Worm (Caenorhabditis elegans) whole organism, young adult: ENCODE results near the gene pks-1.
A peak's percentile ranks its signal among the peaks of the same experiment; 100 is the strongest.

Experiments used
- B0261.1 ChIP-seq: sonication (generic microtip); optimal IDR thresholded peaks from 2 replicates; lab custom pipeline; 2016; ENCODE audit warnings: mild to moderate bottlenecking, missing genetic modification characterization, moderate library complexity, missing compliant biosample characterization
- F10E7.11 ChIP-seq: sonication (generic microtip); optimal IDR thresholded peaks from 2 replicates; lab custom pipeline; 2017; ENCODE audit warnings: mild to moderate bottlenecking, missing genetic modification characterization, moderate library complexity, missing compliant biosample characterization
- F23B12.7 ChIP-seq: sonication (generic microtip); optimal IDR thresholded peaks from 2 replicates; lab custom pipeline; 2017; ENCODE audit warnings: missing genetic modification characterization, mild to moderate bottlenecking, missing compliant biosample characterization, antibody characterized with exemption, moderate library complexity; ENCODE audit not compliant: insufficient read depth
- F37B4.10 ChIP-seq: fragments of 200-800 bp; sonication (Bioruptor generic); IDR thresholded peaks from 2 replicates; pipeline ENCODE4 v1.3.6; 2022; ENCODE audit warnings: missing genetic modification characterization, missing compliant biosample characterization
- Y53F4B.3 ChIP-seq: fragments of 200-800 bp; sonication (Bioruptor generic); IDR thresholded peaks from 2 replicates; pipeline ENCODE4 v1.3.6; 2022; ENCODE audit warnings: missing genetic modification reagents, missing genetic modification characterization, missing compliant biosample characterization
- Y79H2A.3 ChIP-seq: fragments of 200-800 bp; sonication (Bioruptor generic); conservative IDR thresholded peaks from 2 replicates; pipeline ENCODE4 v1.3.6; 2022; ENCODE audit warnings: missing genetic modification reagents, missing genetic modification characterization, missing compliant biosample characterization
- Y95B8A.8 ChIP-seq: fragments of 200-800 bp; sonication (Bioruptor generic); IDR thresholded peaks from 2 replicates; pipeline ENCODE4 v1.3.6; 2022; ENCODE audit warnings: missing genetic modification reagents, missing genetic modification characterization, missing compliant biosample characterization
- akir-1 ChIP-seq: fragments of 200-800 bp; sonication (Bioruptor generic); optimal IDR thresholded peaks from 2 replicates; lab custom pipeline; 2018; ENCODE audit warnings: mild to moderate bottlenecking, missing genetic modification characterization, moderate library complexity, missing compliant biosample characterization
- ama-1 ChIP-seq, 3 experiments: fragments of 150-350 bp in 1 of 3; sonication (generic microtip) in 2 of 3; optimal IDR thresholded peaks; 2 replicates each; lab custom pipeline; 2014 to 2018; ENCODE audit warnings: missing biosample characterization in 2 of 3, missing genetic modification characterization in 2 of 3, missing genetic modification reagents in 2 of 3
- atf-7 ChIP-seq: sonication (generic microtip); optimal IDR thresholded peaks from 2 replicates; lab custom pipeline; 2017; ENCODE audit warnings: mild to moderate bottlenecking, missing genetic modification characterization, missing compliant biosample characterization
- athp-1 ChIP-seq: sonication (generic microtip); optimal IDR thresholded peaks from 2 replicates; lab custom pipeline; 2017; ENCODE audit warnings: mild to moderate bottlenecking, missing genetic modification characterization, missing compliant biosample characterization
- attf-5 ChIP-seq: fragments of 200-800 bp; sonication (Bioruptor generic); optimal IDR thresholded peaks from 2 replicates; lab custom pipeline; 2018; ENCODE audit warnings: mild to moderate bottlenecking, missing genetic modification characterization, missing compliant biosample characterization
- attf-6 ChIP-seq: fragments of 200-800 bp; sonication (Bioruptor generic); IDR thresholded peaks from 2 replicates; pipeline ENCODE4 v1.3.6; 2022; ENCODE audit warnings: missing genetic modification reagents, missing genetic modification characterization, missing compliant biosample characterization
- bed-2 ChIP-seq: fragments of 200-800 bp; sonication (Bioruptor generic); IDR thresholded peaks from 2 replicates; pipeline ENCODE4 v1.3.6; 2022; ENCODE audit warnings: missing genetic modification reagents, missing genetic modification characterization, missing compliant biosample characterization
- ccch-3 ChIP-seq: fragments of 200-800 bp; sonication (Bioruptor generic); optimal IDR thresholded peaks from 2 replicates; lab custom pipeline; 2018; ENCODE audit warnings: mild to moderate bottlenecking, missing genetic modification characterization, missing compliant biosample characterization
- ceh-100 ChIP-seq: fragments of 200-800 bp; sonication (Bioruptor generic); IDR thresholded peaks from 2 replicates; pipeline ENCODE4 v1.3.6; 2022; ENCODE audit warnings: missing genetic modification reagents, missing genetic modification characterization, missing compliant biosample characterization
- dox-1 ChIP-seq: fragments of 200-800 bp; sonication (Bioruptor generic); IDR thresholded peaks from 2 replicates; pipeline ENCODE4 v1.3.6; 2022; ENCODE audit warnings: missing genetic modification reagents, missing genetic modification characterization, missing compliant biosample characterization
- egl-18 ChIP-seq: fragments of 200-800 bp; sonication (Bioruptor generic); IDR thresholded peaks from 2 replicates; pipeline ENCODE4 v1.3.6; 2022; ENCODE audit warnings: missing genetic modification reagents, missing genetic modification characterization, missing compliant biosample characterization
- egrh-3 ChIP-seq: fragments of 200-800 bp; sonication (Bioruptor generic); IDR thresholded peaks from 2 replicates; pipeline ENCODE4 v1.3.6; 2022; ENCODE audit warnings: missing genetic modification reagents, missing genetic modification characterization, missing compliant biosample characterization
- fkh-3 ChIP-seq: sonication (generic microtip); optimal IDR thresholded peaks from 2 replicates; lab custom pipeline; 2016; ENCODE audit warnings: mild to moderate bottlenecking, missing genetic modification characterization, missing compliant biosample characterization
- let-607 ChIP-seq, 2 experiments: fragments of 200-800 bp in 1 of 2; sonication (Bioruptor generic) in 1 of 2; sonication (generic microtip) in 1 of 2; optimal IDR thresholded peaks; 2 replicates each; lab custom pipeline; 2016 to 2018; ENCODE audit warnings: mild to moderate bottlenecking in 2 of 2, missing compliant biosample characterization in 2 of 2, missing genetic modification characterization in 2 of 2, moderate library complexity in 2 of 2, missing genotype in 1 of 2
- lin-40 ChIP-seq: sonication (generic microtip); optimal IDR thresholded peaks from 2 replicates; lab custom pipeline; 2016; ENCODE audit warnings: missing genetic modification characterization, mild to moderate bottlenecking, missing compliant biosample characterization, missing genotype, missing genetic modification reagents
- lin-54 ChIP-seq: fragments of 200-800 bp; sonication (Bioruptor generic); optimal IDR thresholded peaks from 2 replicates; lab custom pipeline; 2018; ENCODE audit warnings: mild to moderate bottlenecking, missing genetic modification characterization, missing compliant biosample characterization
- lsy-27 ChIP-seq: sonication (generic microtip); optimal IDR thresholded peaks from 2 replicates; lab custom pipeline; 2017; ENCODE audit warnings: missing genetic modification characterization, mild to moderate bottlenecking, missing compliant biosample characterization, antibody characterized with exemption, missing genotype, borderline replicate concordance; ENCODE audit not compliant: insufficient read depth
- madf-10 ChIP-seq: sonication (generic microtip); optimal IDR thresholded peaks from 2 replicates; lab custom pipeline; 2016; ENCODE audit warnings: mild to moderate bottlenecking, missing genetic modification characterization, missing compliant biosample characterization
- madf-3 ChIP-seq: fragments of 200-800 bp; sonication (Bioruptor generic); IDR thresholded peaks from 2 replicates; pipeline ENCODE4 v1.3.6; 2022; ENCODE audit warnings: missing genetic modification reagents, missing genetic modification characterization, missing compliant biosample characterization
- mcd-1 ChIP-seq: fragments of 200-800 bp; sonication (Bioruptor generic); IDR thresholded peaks from 2 replicates; pipeline ENCODE4 v1.3.6; 2022; ENCODE audit warnings: missing genetic modification reagents, missing genetic modification characterization, missing compliant biosample characterization
- mes-4 ChIP-seq: sonication (generic microtip); optimal IDR thresholded peaks from 2 replicates; lab custom pipeline; 2016; ENCODE audit warnings: missing genotype, missing genetic modification characterization, missing compliant biosample characterization
- nfya-1 ChIP-seq: sonication (generic microtip); optimal IDR thresholded peaks from 2 replicates; lab custom pipeline; 2017; ENCODE audit warnings: antibody characterized with exemption, missing compliant biosample characterization, missing genetic modification characterization, borderline replicate concordance; ENCODE audit not compliant: insufficient read depth
- nfya-2 ChIP-seq: fragments of 200-800 bp; sonication (Bioruptor generic); IDR thresholded peaks from 2 replicates; pipeline ENCODE4 v1.3.6; 2022; ENCODE audit warnings: missing genetic modification reagents, missing genetic modification characterization, missing compliant biosample characterization
- nhr-179 ChIP-seq: sonication (generic microtip); optimal IDR thresholded peaks from 2 replicates; lab custom pipeline; 2016; ENCODE audit warnings: mild to moderate bottlenecking, missing genetic modification characterization, missing compliant biosample characterization
- nhr-27 ChIP-seq: fragments of 200-800 bp; sonication (Bioruptor generic); optimal IDR thresholded peaks from 2 replicates; lab custom pipeline; 2018; ENCODE audit warnings: mild to moderate bottlenecking, missing genetic modification characterization, moderate library complexity, missing compliant biosample characterization
- nhr-90 ChIP-seq: sonication (generic microtip); optimal IDR thresholded peaks from 2 replicates; lab custom pipeline; 2016; ENCODE audit warnings: missing genotype, mild to moderate bottlenecking, missing genetic modification characterization, missing compliant biosample characterization
- rec-8 ChIP-seq, 2 experiments: sonication (generic microtip); optimal IDR thresholded peaks; 2 replicates each; lab custom pipeline; 2016; ENCODE audit warnings: mild to moderate bottlenecking in 2 of 2, missing genetic modification characterization in 2 of 2, missing genetic modification reagents in 2 of 2, missing genotype in 2 of 2, missing biosample characterization in 1 of 2, missing compliant biosample characterization in 1 of 2, moderate library complexity in 1 of 2
- repo-1 ChIP-seq: sonication (generic microtip); optimal IDR thresholded peaks from 2 replicates; lab custom pipeline; 2017; ENCODE audit warnings: mild to moderate bottlenecking, missing genetic modification characterization, missing compliant biosample characterization
- snpc-4 ChIP-seq, 5 experiments: fragments of 150-350 bp in 1 of 5; sonication (generic microtip) in 4 of 5; optimal IDR thresholded peaks; 2 replicates each; lab custom pipeline; 2014 to 2018; ENCODE audit warnings: missing genetic modification characterization in 5 of 5, missing biosample characterization in 3 of 5, antibody characterized with exemption in 2 of 5, mild to moderate bottlenecking in 2 of 5, missing compliant biosample characterization in 2 of 5, missing genotype in 2 of 5, moderate library complexity in 2 of 5, missing genetic modification reagents in 1 of 5
- sptf-2 ChIP-seq: fragments of 200-800 bp; sonication (Bioruptor generic); optimal IDR thresholded peaks from 2 replicates; lab custom pipeline; 2018; ENCODE audit warnings: mild to moderate bottlenecking, missing genetic modification characterization, missing compliant biosample characterization
- tbp1 ChIP-seq: fragments of 200-800 bp; sonication (Bioruptor generic); optimal IDR thresholded peaks from 2 replicates; lab custom pipeline; 2018; ENCODE audit warnings: mild to moderate bottlenecking, missing genetic modification characterization, missing compliant biosample characterization
- zfh-2 ChIP-seq: fragments of 200-800 bp; sonication (Bioruptor generic); conservative IDR thresholded peaks from 2 replicates; pipeline ENCODE4 v1.3.6; 2022; ENCODE audit warnings: missing genetic modification reagents, missing genetic modification characterization, missing compliant biosample characterization
- zim-3 ChIP-seq: sonication (generic microtip); optimal IDR thresholded peaks from 2 replicates; lab custom pipeline; 2017; ENCODE audit warnings: mild to moderate bottlenecking, missing genetic modification characterization, moderate library complexity, missing compliant biosample characterization
- ztf-25 ChIP-seq: fragments of 200-800 bp; sonication (Bioruptor generic); IDR thresholded peaks from 2 replicates; pipeline ENCODE4 v1.3.6; 2022; ENCODE audit warnings: missing genetic modification reagents, missing genetic modification characterization, missing compliant biosample characterization
- ztf-26 ChIP-seq: sonication (generic microtip); optimal IDR thresholded peaks from 2 replicates; lab custom pipeline; 2017; ENCODE audit warnings: missing genetic modification characterization, missing compliant biosample characterization

Gene pks-1

ce11 chrX:5407271-5407670 is 6.3 kb upstream of the pks-1 start (continued):
- TF ChIP-seq madf-10 (tag; lab: Kevin White, UChicago) (peak; percentile 7), ztf-25 (GFP tag; lab: Robert Waterston, UW) (0 out of 2 replicates have a peak, but pooled peaks have one; percentile 51), dox-1 (GFP tag; lab: Robert Waterston, UW) (0 out of 2 replicates have a peak, but pooled peaks have one; percentile 51), nhr-90 (peak; percentile 74), egrh-3 (0 out of 2 replicates have a peak, but pooled peaks have one; percentile 17), B0261.1 (peak; percentile 91), mes-4 (tag; lab: Kevin White, UChicago) (peak; percentile 32)

ce11 chrX:5414250-5414649 is 640 bp downstream of the pks-1 start, which contains the start of gene C41A3.2:
Gene C41A3.2, minus strand, starts transcription at chrX:5414350.
- TF ChIP-seq madf-3 (GFP tag; lab: Robert Waterston, UW) (0 out of 2 replicates have a peak, but pooled peaks have one; percentile 32), snpc-4 (GFP tag; optimal IDR thresholded peaks at IDR 0.05; lab: Kevin White, UChicago) (no peak), snpc-4 (tag; optimal IDR thresholded peaks at IDR 0.05; lab: Kevin White, UChicago) (no peak)

- TF ChIP-seq attf-5 (GFP tag; lab: Kevin White, UChicago): peak; percentile 40
- peak; percentile 72 for TF ChIP-seq ceh-100 (GFP tag; lab: Robert Waterston, UW)
- peak; percentile 86 for TF ChIP-seq lin-54 (GFP tag; lab: Kevin White, UChicago)
- TF ChIP-seq nfya-1 (tag; lab: Kevin White, UChicago): no peak
- TF ChIP-seq mes-4 (tag; lab: Kevin White, UChicago): no peak
- peak; percentile 36 to 93 for TF ChIP-seq let-607 (tag; optimal IDR thresholded peaks at IDR 0.05; lab: Kevin White, UChicago)
- no peak for TF ChIP-seq bed-2
- TF ChIP-seq lin-40 (tag; lab: Kevin White, UChicago): peak; percentile 100
- TF ChIP-seq zfh-2 (GFP tag; lab: Robert Waterston, UW): peak; percentile 93
- peak; percentile 68 for TF ChIP-seq F10E7.11
- peak in 1 of 2 experiments; percentile 62 for TF ChIP-seq rec-8 (tag; optimal IDR thresholded peaks at IDR 0.05; lab: Kevin White, UChicago)
- TF ChIP-seq lsy-27: no peak
- peak; percentile 78 for TF ChIP-seq tbp1
- TF ChIP-seq ama-1 (optimal IDR thresholded peaks at IDR 0.05; lab: Kevin White, UChicago): no peak
- TF ChIP-seq ama-1 (GFP tag; optimal IDR thresholded peaks at IDR 0.05; lab: Kevin White, UChicago): no peak
- TF ChIP-seq repo-1 (tag; lab: Kevin White, UChicago): peak; percentile 98
- TF ChIP-seq akir-1 (GFP tag; lab: Kevin White, UChicago): peak; percentile 87
- TF ChIP-seq ztf-25 (GFP tag; lab: Robert Waterston, UW): no peak
- 0 out of 2 replicates have a peak, but pooled peaks have one; percentile 75 for TF ChIP-seq madf-3 (GFP tag; lab: Robert Waterston, UW)
- TF ChIP-seq athp-1 (tag; lab: Kevin White, UChicago): no peak
- no peak for TF ChIP-seq attf-6 (GFP tag; lab: Robert Waterston, UW)
- peak; percentile 36 for TF ChIP-seq nhr-179 (tag; lab: Kevin White, UChicago)
- TF ChIP-seq Y53F4B.3 (GFP tag; lab: Robert Waterston, UW): no peak
- peak; percentile 87; the same call in 1 of the 2 replicates for TF ChIP-seq egl-18 (GFP tag; lab: Robert Waterston, UW)
- TF ChIP-seq mcd-1 (GFP tag; lab: Robert Waterston, UW): peak; percentile 89
- TF ChIP-seq fkh-3 (tag; lab: Kevin White, UChicago): no peak
- no peak for TF ChIP-seq F23B12.7 (tag; lab: Kevin White, UChicago)
- no peak for TF ChIP-seq sptf-2
- peak; percentile 99 for TF ChIP-seq ztf-26
- peak; percentile 86; the same call in 1 of the 2 replicates for TF ChIP-seq F37B4.10
- no peak for TF ChIP-seq Y79H2A.3 (GFP tag; lab: Robert Waterston, UW)
- TF ChIP-seq nfya-2: no peak
- peak; percentile 14 for TF ChIP-seq zim-3 (tag; lab: Kevin White, UChicago)
- 0 out of 2 replicates have a peak, but pooled peaks have one; percentile 53 for TF ChIP-seq Y95B8A.8
- peak; percentile 70 for TF ChIP-seq ccch-3 (GFP tag; lab: Kevin White, UChicago)
- TF ChIP-seq atf-7: peak; percentile 94
- TF ChIP-seq nhr-27: peak; percentile 78
Measured at ce11 chrX:5429335-5429734, 15.7 kb downstream of the pks-1 start.
